Fruit fly (Drosophila melanogaster) Kc167 (cell line): ENCODE data around the gene sinu.

ENCODE experiments used
- Sin3A ChIP-seq: fragments of >200 bp; optimal IDR thresholded peaks from 2 replicates; lab custom pipeline; 2018; ENCODE audit warnings: missing external identifiers
- h ChIP-seq: fragments of >200 bp; optimal IDR thresholded peaks from 3 replicates; lab custom pipeline; 2018; ENCODE audit warnings: missing external identifiers
- ttk ChIP-seq: sonication (Bioruptor generic); optimal IDR thresholded peaks from 2 replicates; lab custom pipeline; 2017; ENCODE audit warnings: missing external identifiers

DNA sequence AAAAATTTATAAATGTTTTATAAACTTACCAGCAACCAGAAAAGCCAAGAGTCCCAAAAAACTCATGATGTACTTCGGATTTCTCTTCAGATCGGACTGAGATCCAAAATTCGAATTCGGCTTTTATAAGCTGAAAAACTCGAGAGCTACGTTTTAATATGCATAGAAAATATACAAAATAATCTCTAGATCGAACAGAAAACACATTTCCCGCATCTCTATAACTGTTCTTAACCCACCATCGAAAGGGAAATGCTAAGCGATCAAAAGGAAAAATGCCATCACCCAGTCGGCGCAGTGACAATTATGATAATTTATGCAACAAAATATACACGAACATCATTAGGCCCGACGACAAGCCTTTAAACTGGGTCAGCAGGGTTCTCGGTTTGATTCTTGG is 38.2 kb upstream of the sinu start, which contains the start of gene CG10591:
- TF ChIP-seq h (lab: Kevin White, UChicago) (no peak), Sin3A (lab: Kevin White, UChicago) (no peak), ttk (lab: Kevin White, UChicago) (no peak)
